Worm (Caenorhabditis elegans): ENCODE data around the gene F10E9.10.

DNA sequence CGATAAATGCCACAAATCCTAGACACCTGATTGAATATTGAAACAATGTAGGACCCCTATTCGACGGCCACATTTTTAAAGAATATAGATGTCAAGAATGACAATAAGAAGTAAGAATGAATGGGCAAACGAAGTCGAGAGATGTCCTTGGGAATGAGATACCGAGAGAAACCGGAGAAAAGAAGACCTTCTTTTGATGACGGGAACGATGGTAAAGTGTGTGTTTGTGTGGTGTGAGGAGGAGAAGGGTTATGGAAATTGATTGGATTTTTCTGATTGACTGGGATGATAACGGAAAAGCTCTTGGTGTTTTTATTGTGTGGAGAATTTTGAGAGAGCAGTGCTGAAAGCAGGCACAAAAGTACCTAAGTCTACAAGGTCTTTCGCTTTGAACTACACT, 48.5 kb upstream of the F10E9.10 start, which contains the start of gene R05D3.9:
- TF ChIP-seq nhr-76 (tag; optimal IDR thresholded peaks at IDR 0.05) = no peak
- TF ChIP-seq php-3 (GFP tag; IDR thresholded peaks at IDR 0.05) = no peak
- TF ChIP-seq nhr-10 (tag; optimal IDR thresholded peaks at IDR 0.05) = no peak
- TF ChIP-seq snpc-4 (tag; optimal IDR thresholded peaks at IDR 0.05) = no peak
- TF ChIP-seq ZK546.5 (tag; optimal IDR thresholded peaks at IDR 0.05) = no peak
- TF ChIP-seq F49E8.2 (tag; optimal IDR thresholded peaks at IDR 0.05; ENCODE audit: borderline replicate concordance) = no peak
- no peak for TF ChIP-seq ama-1 (optimal IDR thresholded peaks at IDR 0.05)
- TF ChIP-seq unc-130 (GFP tag; optimal IDR thresholded peaks at IDR 0.05) = no peak
- TF ChIP-seq ceh-28 (tag; optimal IDR thresholded peaks at IDR 0.05) = no peak
- TF ChIP-seq dpl-1 (GFP tag; optimal IDR thresholded peaks at IDR 0.05) = no peak
- TF ChIP-seq ceh-62 (tag; optimal IDR thresholded peaks at IDR 0.05) = no peak

All from whole organism, L4 larva.